Worm (Caenorhabditis elegans): ENCODE data around the gene nhr-179.

The nhr-179 gene

ce11 chrV:1623429-1623828 lies 4.8 kb upstream of the nhr-179 start:
- TF ChIP-seq hlh-6 (tag; optimal IDR thresholded peaks at IDR 0.05) (no peak), K09A11.1 (tag; optimal IDR thresholded peaks at IDR 0.05; ENCODE audit: insufficient read depth) (no peak), C08G9.2 (tag; optimal IDR thresholded peaks at IDR 0.05) (no peak), fkh-6 (tag; optimal IDR thresholded peaks at IDR 0.05) (no peak), elt-2 (tag; optimal IDR thresholded peaks at IDR 0.05) (no peak), unc-3 (GFP tag; conservative IDR thresholded peaks at IDR 0.05) (no peak), unc-3 (tag; optimal IDR thresholded peaks at IDR 0.05) (no peak), unc-42 (tag; optimal IDR thresholded peaks at IDR 0.05) (no peak), ama-1 (optimal IDR thresholded peaks at IDR 0.05) (no peak), pag-3 (tag; optimal IDR thresholded peaks at IDR 0.05; ENCODE audit: borderline replicate concordance) (no peak)

- TF ChIP-seq nhr-11 (tag; optimal IDR thresholded peaks at IDR 0.05) (no peak), nfya-1 (tag; optimal IDR thresholded peaks at IDR 0.05) (no peak), ceh-19 (GFP tag; optimal IDR thresholded peaks at IDR 0.05) (no peak), mec-3 (tag; optimal IDR thresholded peaks at IDR 0.05; ENCODE audit: borderline replicate concordance) (no peak), odd-2 (tag; optimal IDR thresholded peaks at IDR 0.05) (no peak), ceh-31 (tag; optimal IDR thresholded peaks at IDR 0.05) (no peak), K09A11.1 (tag; optimal IDR thresholded peaks at IDR 0.05; ENCODE audit: insufficient read depth) (no peak), ceh-14 (tag; optimal IDR thresholded peaks at IDR 0.05) (no peak)
Observed at ce11 chrV:1621494-1621893, 2.8 kb upstream of the nhr-179 start, which contains the start of gene nhr-117. Gene nhr-117 (minus strand): TSS chrV:1621520.

- TF ChIP-seq syd-9 (tag; optimal IDR thresholded peaks at IDR 0.05) (no peak), nhr-232 (tag; optimal IDR thresholded peaks at IDR 0.05) (no peak), sox-4 (tag; optimal IDR thresholded peaks at IDR 0.05) (no peak), dmd-4 (tag; optimal IDR thresholded peaks at IDR 0.05; ENCODE audit: borderline replicate concordance) (no peak)
Observed at ce11 chrV:1620537-1620936, 1.9 kb upstream of the nhr-179 start.

ce11 chrV:1614726-1615125 lies 3.9 kb downstream of the nhr-179 start, which contains the start of gene srbc-41:
Gene srbc-41 (minus strand): TSS chrV:1614826.
- TF ChIP-seq npax-4 (tag; optimal IDR thresholded peaks at IDR 0.05) (no peak), sox-2 (GFP tag; IDR thresholded peaks at IDR 0.05) (no peak), hlh-30 (tag; optimal IDR thresholded peaks at IDR 0.05; ENCODE audit: insufficient read depth) (no peak), ztf-16 (tag; optimal IDR thresholded peaks at IDR 0.05) (no peak), odd-2 (tag; optimal IDR thresholded peaks at IDR 0.05) (no peak), zip-5 (tag; optimal IDR thresholded peaks at IDR 0.05) (no peak), ceh-6 (GFP tag; optimal IDR thresholded peaks at IDR 0.05) (no peak), ceh-22 (tag; optimal IDR thresholded peaks at IDR 0.05) (no peak), unc-86 (tag; optimal IDR thresholded peaks at IDR 0.05) (no peak), ceh-31 (tag; optimal IDR thresholded peaks at IDR 0.05) (no peak), C38D4.7 (GFP tag; optimal IDR thresholded peaks at IDR 0.05) (no peak), elt-2 (tag; optimal IDR thresholded peaks at IDR 0.05) (no peak)

ce11 chrV:1611570-1611969 lies 7.1 kb downstream of the nhr-179 start:
- TF ChIP-seq eyg-1 (tag; optimal IDR thresholded peaks at IDR 0.05) (no peak), tbx-7 (tag; optimal IDR thresholded peaks at IDR 0.05) (no peak), ceh-2 (tag; optimal IDR thresholded peaks at IDR 0.05) (no peak), mec-3 (tag; optimal IDR thresholded peaks at IDR 0.05; ENCODE audit: borderline replicate concordance) (no peak), ama-1 (optimal IDR thresholded peaks at IDR 0.05) (no peak), pros-1 (tag; optimal IDR thresholded peaks at IDR 0.05) (no peak), npax-4 (tag; optimal IDR thresholded peaks at IDR 0.05) (no peak), pha-2 (tag; optimal IDR thresholded peaks at IDR 0.05) (no peak), dve-1 (tag; optimal IDR thresholded peaks at IDR 0.05) (no peak), Y22D7AL.16 (tag; optimal IDR thresholded peaks at IDR 0.05) (no peak), madf-2 (tag; optimal IDR thresholded peaks at IDR 0.05) (no peak), elt-4 (tag; optimal IDR thresholded peaks at IDR 0.05) (no peak), ceh-22 (tag; optimal IDR thresholded peaks at IDR 0.05) (no peak), unc-42 (tag; optimal IDR thresholded peaks at IDR 0.05) (no peak), pha-4 (tag; optimal IDR thresholded peaks at IDR 0.05) (no peak)

Measured in whole organism, late embryonic.